Worm (Caenorhabditis elegans) whole organism, L2 larva: ENCODE measurements around the gene C01G6.9.

Source experiments
- C34F6.9 ChIP-seq: fragments of 150-350 bp; optimal IDR thresholded peaks from 2 replicates; lab custom pipeline; 2014; ENCODE audit warnings: missing biosample characterization, missing genetic modification characterization
- F13H6.1 ChIP-seq: sonication (generic microtip); optimal IDR thresholded peaks from 2 replicates; lab custom pipeline; 2016; ENCODE audit warnings: missing genetic modification characterization, missing compliant biosample characterization
- R02D3.7 ChIP-seq: fragments of 150-350 bp; optimal IDR thresholded peaks from 2 replicates; lab custom pipeline; 2014; ENCODE audit warnings: missing biosample characterization, missing genetic modification characterization
- Y55F3AM.14 ChIP-seq: fragments of 200-800 bp; sonication (Bioruptor generic); optimal IDR thresholded peaks from 2 replicates; lab custom pipeline; 2018; ENCODE audit warnings: mild to moderate bottlenecking, missing genetic modification characterization, missing compliant biosample characterization
- alr-1 ChIP-seq: fragments of 150-350 bp; optimal IDR thresholded peaks from 2 replicates; lab custom pipeline; 2014; ENCODE audit warnings: missing biosample characterization, missing genetic modification characterization
- aly-2 ChIP-seq: fragments of 150-350 bp; optimal IDR thresholded peaks from 2 replicates; lab custom pipeline; 2014; ENCODE audit warnings: missing biosample characterization, missing genetic modification characterization
- blmp-1 ChIP-seq: sonication (generic microtip); optimal IDR thresholded peaks from 2 replicates; lab custom pipeline; 2017; ENCODE audit warnings: missing genetic modification characterization, mild to moderate bottlenecking, missing compliant biosample characterization, antibody characterized with exemption, moderate library complexity; ENCODE audit not compliant: insufficient read depth
- ceh-82 ChIP-seq: fragments of 150-350 bp; optimal IDR thresholded peaks from 2 replicates; lab custom pipeline; 2014; ENCODE audit warnings: missing biosample characterization, missing genetic modification characterization
- crh-2 ChIP-seq: sonication (generic microtip); optimal IDR thresholded peaks from 2 replicates; lab custom pipeline; 2017; ENCODE audit warnings: missing biosample characterization, missing genetic modification characterization
- egl-27 ChIP-seq: sonication (generic microtip); optimal IDR thresholded peaks from 3 replicates; lab custom pipeline; 2017; ENCODE audit warnings: missing biosample characterization, missing genetic modification reagents, missing genetic modification characterization
- elt-1 ChIP-seq: fragments of 150-350 bp; optimal IDR thresholded peaks from 2 replicates; lab custom pipeline; 2014; ENCODE audit warnings: missing biosample characterization, missing genetic modification characterization
- fos-1 ChIP-seq: fragments of 150-350 bp; optimal IDR thresholded peaks from 2 replicates; lab custom pipeline; 2014; ENCODE audit warnings: missing biosample characterization, missing genetic modification characterization
- gmeb-1 ChIP-seq: fragments of 150-350 bp; optimal IDR thresholded peaks from 2 replicates; lab custom pipeline; 2014; ENCODE audit warnings: missing biosample characterization, missing genetic modification characterization
- lin-11 ChIP-seq: fragments of 150-350 bp; sonication (generic microtip); optimal IDR thresholded peaks from 2 replicates; lab custom pipeline; 2014; ENCODE audit warnings: missing biosample characterization, missing genetic modification characterization, inconsistent platforms, mixed read lengths
- lin-13 ChIP-seq: fragments of 150-350 bp; optimal IDR thresholded peaks from 2 replicates; lab custom pipeline; 2014; ENCODE audit warnings: missing biosample characterization, missing genetic modification reagents, missing genetic modification characterization
- lin-39 ChIP-seq: fragments of 150-350 bp; optimal IDR thresholded peaks from 2 replicates; lab custom pipeline; 2014; ENCODE audit warnings: missing biosample characterization, missing genetic modification reagents, missing genetic modification characterization
- lsy-2 ChIP-seq, 2 experiments: fragments of 150-350 bp in 1 of 2; sonication (generic microtip) in 1 of 2; optimal IDR thresholded peaks; 2 replicates each; lab custom pipeline; 2014 to 2017; ENCODE audit warnings: missing biosample characterization in 2 of 2, missing genetic modification characterization in 2 of 2
- mab-5 ChIP-seq: fragments of 150-350 bp; optimal IDR thresholded peaks from 2 replicates; lab custom pipeline; 2014; ENCODE audit warnings: missing biosample characterization, missing genetic modification characterization
- mbf-1 ChIP-seq: sonication (generic microtip); optimal IDR thresholded peaks from 2 replicates; lab custom pipeline; 2017; ENCODE audit warnings: missing biosample characterization, missing genetic modification characterization
- mdl-1 ChIP-seq, 2 experiments: fragments of 150-350 bp in 1 of 2; sonication (generic microtip) in 1 of 2; optimal IDR thresholded peaks; 2 replicates each; lab custom pipeline; 2017; ENCODE audit warnings: missing biosample characterization in 2 of 2, missing genetic modification characterization in 2 of 2
- nhr-10 ChIP-seq: sonication (generic microtip); optimal IDR thresholded peaks from 2 replicates; lab custom pipeline; 2017; ENCODE audit warnings: missing biosample characterization, missing genetic modification characterization
- nhr-11 ChIP-seq: fragments of 150-350 bp; optimal IDR thresholded peaks from 2 replicates; lab custom pipeline; 2014; ENCODE audit warnings: missing biosample characterization, missing genetic modification characterization
- nhr-129 ChIP-seq: fragments of 150-350 bp; optimal IDR thresholded peaks from 2 replicates; lab custom pipeline; 2014; ENCODE audit warnings: missing biosample characterization, missing genetic modification characterization
- nhr-21 ChIP-seq: fragments of 150-350 bp; optimal IDR thresholded peaks from 2 replicates; lab custom pipeline; 2014; ENCODE audit warnings: missing biosample characterization, missing genetic modification characterization
- nhr-237 ChIP-seq: fragments of 150-350 bp; optimal IDR thresholded peaks from 2 replicates; lab custom pipeline; 2014; ENCODE audit warnings: missing biosample characterization, missing genetic modification characterization
- nhr-25 ChIP-seq: fragments of 150-350 bp; sonication (generic microtip); optimal IDR thresholded peaks from 3 replicates; lab custom pipeline; 2014; ENCODE audit warnings: missing biosample characterization, missing genetic modification characterization
- nhr-6 ChIP-seq: fragments of 150-350 bp; optimal IDR thresholded peaks from 2 replicates; lab custom pipeline; 2014; ENCODE audit warnings: missing biosample characterization, missing genetic modification characterization
- nhr-77 ChIP-seq: fragments of 150-350 bp; optimal IDR thresholded peaks from 2 replicates; lab custom pipeline; 2014; ENCODE audit warnings: missing biosample characterization, missing genetic modification characterization
- peb-1 ChIP-seq: fragments of 150-350 bp; optimal IDR thresholded peaks from 2 replicates; lab custom pipeline; 2014; ENCODE audit warnings: missing biosample characterization, missing genetic modification characterization
- sem-4 ChIP-seq: fragments of 150-350 bp; optimal IDR thresholded peaks from 2 replicates; lab custom pipeline; 2014; ENCODE audit warnings: missing biosample characterization, missing genetic modification reagents, missing genetic modification characterization
- skn-1 ChIP-seq: sonication (generic microtip); optimal IDR thresholded peaks from 2 replicates; lab custom pipeline; 2017; ENCODE audit warnings: missing biosample characterization, missing genetic modification characterization
- sma-3 ChIP-seq: sonication (generic microtip); optimal IDR thresholded peaks from 2 replicates; lab custom pipeline; 2016; ENCODE audit warnings: missing genetic modification reagents, missing genetic modification characterization, missing compliant biosample characterization
- sma-9 ChIP-seq, 2 experiments: fragments of 150-350 bp in 1 of 2; sonication (generic microtip) in 1 of 2; optimal IDR thresholded peaks; 2 replicates each; lab custom pipeline; 2014 to 2016; ENCODE audit warnings: missing genetic modification characterization in 2 of 2, mild to moderate bottlenecking in 1 of 2, missing biosample characterization in 1 of 2, missing compliant biosample characterization in 1 of 2, missing genetic modification reagents in 1 of 2, moderate library complexity in 1 of 2
- snpc-4 ChIP-seq: fragments of 150-350 bp; optimal IDR thresholded peaks from 2 replicates; lab custom pipeline; 2014; ENCODE audit warnings: missing biosample characterization, missing genetic modification characterization
- unc-39 ChIP-seq: fragments of 150-350 bp; optimal IDR thresholded peaks from 2 replicates; lab custom pipeline; 2014; ENCODE audit warnings: missing biosample characterization, missing genetic modification characterization
- unc-55 ChIP-seq: fragments of 150-350 bp; sonication (generic microtip); optimal IDR thresholded peaks from 3 replicates; lab custom pipeline; 2014; ENCODE audit warnings: missing biosample characterization, missing genetic modification reagents, missing genetic modification characterization
- unc-62 ChIP-seq: fragments of 150-350 bp; optimal IDR thresholded peaks from 2 replicates; lab custom pipeline; 2014; ENCODE audit warnings: missing biosample characterization, missing genetic modification reagents, missing genetic modification characterization
- zag-1 ChIP-seq: fragments of 150-350 bp; optimal IDR thresholded peaks from 2 replicates; lab custom pipeline; 2014; ENCODE audit warnings: missing biosample characterization, missing genetic modification characterization
- ztf-1 ChIP-seq: fragments of 200-800 bp; sonication (Bioruptor generic); conservative IDR thresholded peaks from 2 replicates; pipeline ENCODE4 v1.3.6; 2022; ENCODE audit warnings: missing genetic modification characterization, missing compliant biosample characterization
- ztf-4 ChIP-seq: fragments of 150-350 bp; optimal IDR thresholded peaks from 2 replicates; lab custom pipeline; 2014; ENCODE audit warnings: missing biosample characterization, missing genetic modification characterization

The C01G6.9 gene

ce11 chrII:9313335-9313734 is 17.7 kb upstream of the C01G6.9 start:
- TF ChIP-seq nhr-129 (tag; lab: Kevin White, UChicago) = no peak
- no peak for TF ChIP-seq mdl-1 (tag; optimal IDR thresholded peaks at IDR 0.05; lab: Kevin White, UChicago)
- TF ChIP-seq lsy-2 (tag; optimal IDR thresholded peaks at IDR 0.05; lab: Kevin White, UChicago) = no peak
- TF ChIP-seq gmeb-1 (tag; lab: Kevin White, UChicago) = no peak
- no peak for TF ChIP-seq egl-27 (tag; lab: Kevin White, UChicago)

- peak; percentile 22 for TF ChIP-seq unc-55
- TF ChIP-seq lin-13 (GFP tag; lab: Kevin White, UChicago) = no peak
- no peak for TF ChIP-seq gmeb-1 (tag; lab: Kevin White, UChicago)
- TF ChIP-seq ztf-4 (tag; lab: Kevin White, UChicago) = no peak
- TF ChIP-seq nhr-129 (tag; lab: Kevin White, UChicago) = no peak
- no peak for TF ChIP-seq mdl-1 (tag; optimal IDR thresholded peaks at IDR 0.05; lab: Kevin White, UChicago)
- TF ChIP-seq aly-2 (tag; lab: Kevin White, UChicago) = no peak
- TF ChIP-seq nhr-11 (tag; lab: Kevin White, UChicago) = no peak
Measured at ce11 chrII:9311702-9312101, 16.1 kb upstream of the C01G6.9 start.

DNA sequence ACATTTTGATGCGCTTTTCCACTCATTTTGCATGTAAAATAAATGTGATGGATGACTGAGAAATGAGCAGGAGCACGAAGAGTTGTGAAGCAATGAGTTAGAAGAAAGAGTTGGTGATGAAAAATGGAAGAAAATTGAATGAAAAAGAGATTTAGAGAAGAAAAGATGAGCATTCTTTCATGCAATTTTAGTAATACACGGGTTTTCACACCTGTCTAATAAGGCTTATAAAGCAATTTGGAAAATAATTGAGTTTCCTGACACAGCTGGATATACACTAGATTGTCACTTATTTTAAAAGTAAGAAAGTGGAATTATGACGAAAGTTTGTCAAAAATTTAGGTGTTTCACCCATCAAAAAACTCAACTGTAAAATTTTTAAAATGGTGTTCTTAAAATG is 15.2 kb upstream of the C01G6.9 start:
- TF ChIP-seq unc-55 = peak; percentile 31
- no peak for TF ChIP-seq mdl-1 (tag; optimal IDR thresholded peaks at IDR 0.05; lab: Kevin White, UChicago)
- TF ChIP-seq nhr-10 (tag; lab: Kevin White, UChicago) = no peak

DNA sequence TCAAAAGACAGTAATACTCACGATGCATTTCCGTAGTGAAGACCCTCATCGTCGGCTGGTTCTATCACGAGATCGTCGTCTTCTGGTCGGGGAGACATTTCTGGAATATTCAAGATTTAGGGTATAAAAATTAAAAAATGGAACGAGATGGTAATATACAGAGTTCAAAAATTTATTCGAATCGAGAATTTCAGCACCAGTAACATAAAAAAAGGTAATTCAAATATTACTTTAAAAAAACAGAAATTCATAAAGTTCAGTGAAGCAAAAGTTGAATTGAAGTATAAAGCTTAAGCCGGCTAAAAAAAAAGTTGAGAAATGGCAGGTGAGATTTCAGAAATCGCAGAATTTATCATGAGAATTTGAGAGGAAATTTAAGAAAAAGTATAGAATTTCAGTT is 14.6 kb upstream of the C01G6.9 start, which contains the start of gene cam-1:
Gene cam-1, minus strand, starts transcription at position 101 of the 400 bp plus-strand sequence.
- TF ChIP-seq peb-1 (tag; lab: Kevin White, UChicago) = no peak
- TF ChIP-seq elt-1 (tag; lab: Kevin White, UChicago) = no peak
- TF ChIP-seq mdl-1 (tag; optimal IDR thresholded peaks at IDR 0.05; lab: Kevin White, UChicago) = no peak
- TF ChIP-seq nhr-25 (tag; lab: Kevin White, UChicago) = no peak
- TF ChIP-seq zag-1 (tag; lab: Kevin White, UChicago) = no peak
- TF ChIP-seq snpc-4 (tag; lab: Kevin White, UChicago) = no peak
- TF ChIP-seq lsy-2 (tag; optimal IDR thresholded peaks at IDR 0.05; lab: Kevin White, UChicago) = no peak
- no peak for TF ChIP-seq nhr-11 (tag; lab: Kevin White, UChicago)

- TF ChIP-seq nhr-25 (tag; lab: Kevin White, UChicago) = no peak
- peak; percentile 87 for TF ChIP-seq mab-5 (tag; lab: Kevin White, UChicago)
- TF ChIP-seq, all 48 proteins: peak for 1
Measured at ce11 chrII:9308614-9309046, 13.0 kb upstream of the C01G6.9 start.

DNA sequence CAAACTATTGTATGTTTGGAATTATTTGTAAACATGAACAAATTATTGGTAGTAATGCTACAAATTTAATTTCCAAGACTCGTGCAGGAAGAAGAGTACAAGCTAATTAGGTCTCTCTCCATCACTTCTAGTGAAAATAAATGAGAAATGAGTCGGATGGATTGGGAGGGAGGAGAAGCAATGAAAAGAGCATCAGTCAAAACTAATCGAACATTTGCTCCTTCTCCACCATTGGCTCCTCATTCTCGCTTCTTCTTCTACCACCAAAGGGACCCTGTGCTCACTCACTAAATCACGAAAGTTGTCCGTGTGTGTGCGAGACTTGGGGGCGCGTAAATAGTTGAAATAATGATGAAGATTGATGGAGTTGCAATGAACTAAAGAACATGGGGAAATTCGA is 11.2 kb upstream of the C01G6.9 start:
- TF ChIP-seq blmp-1 (tag; lab: Kevin White, UChicago) = no peak
- no peak for TF ChIP-seq nhr-10 (tag; lab: Kevin White, UChicago)
- peak; percentile 50 for TF ChIP-seq sem-4
- peak; percentile 93 for TF ChIP-seq mab-5 (tag; lab: Kevin White, UChicago)
- TF ChIP-seq lin-39 (tag; lab: Kevin White, UChicago) = peak; percentile 79
- peak; percentile 46 for TF ChIP-seq unc-62
- TF ChIP-seq mdl-1 (tag; optimal IDR thresholded peaks at IDR 0.05; lab: Kevin White, UChicago) = no peak
- TF ChIP-seq F13H6.1 (tag; lab: Kevin White, UChicago) = peak; percentile 57
- TF ChIP-seq zag-1 (tag; lab: Kevin White, UChicago) = peak; percentile 50
- no peak for TF ChIP-seq fos-1
- TF ChIP-seq lsy-2 (tag; optimal IDR thresholded peaks at IDR 0.05; lab: Kevin White, UChicago) = peak in 1 of 2 experiments; percentile 59
- no peak for TF ChIP-seq egl-27 (tag; lab: Kevin White, UChicago)
- TF ChIP-seq ztf-1 (GFP tag; lab: Robert Waterston, UW) = no peak
- no peak for TF ChIP-seq skn-1 (tag; lab: Kevin White, UChicago)
- no peak for TF ChIP-seq lin-11 (tag; lab: Kevin White, UChicago)
- TF ChIP-seq nhr-25 (tag; lab: Kevin White, UChicago) = no peak
- no peak for TF ChIP-seq nhr-6 (tag; lab: Kevin White, UChicago)
- no peak for TF ChIP-seq peb-1 (tag; lab: Kevin White, UChicago)
- TF ChIP-seq unc-39 = no peak
- peak; percentile 56 for TF ChIP-seq C34F6.9 (tag; lab: Kevin White, UChicago)
- TF ChIP-seq nhr-11 (tag; lab: Kevin White, UChicago) = no peak
- no peak for TF ChIP-seq crh-2
- peak; percentile 46 for TF ChIP-seq sma-9 (GFP tag; optimal IDR thresholded peaks at IDR 0.05; lab: Kevin White, UChicago)
- TF ChIP-seq sma-9 (tag; optimal IDR thresholded peaks at IDR 0.05; lab: Kevin White, UChicago) = no peak
- no peak for TF ChIP-seq alr-1 (tag; lab: Kevin White, UChicago)
- no peak for TF ChIP-seq Y55F3AM.14 (GFP tag; lab: Kevin White, UChicago)
- TF ChIP-seq mbf-1 (tag; lab: Kevin White, UChicago) = no peak
- TF ChIP-seq nhr-237 (tag; lab: Kevin White, UChicago) = no peak
- TF ChIP-seq nhr-77 = no peak
- TF ChIP-seq sma-3 (GFP tag; lab: Kevin White, UChicago) = no peak
- TF ChIP-seq R02D3.7 (tag; lab: Kevin White, UChicago) = no peak
- TF ChIP-seq nhr-21 = no peak
- TF ChIP-seq gmeb-1 (tag; lab: Kevin White, UChicago) = no peak
- TF ChIP-seq ceh-82 (tag; lab: Kevin White, UChicago) = no peak
